Fruit fly (Drosophila melanogaster) whole organism, embryonic: ENCODE results near the gene stg.

Experiments used
- Ada2b ChIP-seq: fragments of 200-800 bp; sonication (Bioruptor generic); IDR thresholded peaks from 2 replicates; pipeline ENCODE4 v1.3.6; 2022; ENCODE audit warnings: missing biosample characterization, missing genetic modification characterization
- Aef1 ChIP-seq: fragments of 200-800 bp; sonication (Bioruptor generic); IDR thresholded peaks from 3 replicates; pipeline ENCODE4 v1.3.6; 2022; ENCODE audit warnings: missing biosample characterization, missing genetic modification characterization
- CG10431 ChIP-seq: fragments of 200-800 bp; sonication (Bioruptor generic); optimal IDR thresholded peaks from 3 replicates; lab custom pipeline; 2018; ENCODE audit warnings: missing biosample characterization, mild to moderate bottlenecking, missing genetic modification characterization
- CG10462 ChIP-seq: fragments of 200-800 bp; sonication (Bioruptor generic); optimal IDR thresholded peaks from 2 replicates; lab custom pipeline; 2016; ENCODE audit warnings: missing biosample characterization, missing genetic modification characterization
- CG11085 ChIP-seq: fragments of 200-800 bp; sonication (Bioruptor generic); IDR thresholded peaks from 2 replicates; pipeline ENCODE4 v1.3.6; 2022; ENCODE audit warnings: missing biosample characterization, missing genetic modification characterization
- CG13123 ChIP-seq: fragments of 200-800 bp; sonication (Bioruptor generic); optimal IDR thresholded peaks from 2 replicates; lab custom pipeline; 2016; ENCODE audit warnings: missing biosample characterization, missing genetic modification characterization
- CG14014 ChIP-seq: fragments of 200-800 bp; sonication (Bioruptor generic); IDR thresholded peaks from 2 replicates; pipeline ENCODE4 v1.3.6; 2022; ENCODE audit warnings: missing biosample characterization, missing genetic modification characterization
- CG14441 ChIP-seq: fragments of 200-800 bp; sonication (Bioruptor generic); IDR thresholded peaks from 2 replicates; pipeline ENCODE4 v1.3.6; 2022; ENCODE audit warnings: missing biosample characterization, missing genetic modification characterization
- CG14710 ChIP-seq: fragments of 200-800 bp; sonication (Bioruptor generic); optimal IDR thresholded peaks from 3 replicates; lab custom pipeline; 2019; ENCODE audit warnings: missing biosample characterization, mild to moderate bottlenecking, missing genetic modification characterization, moderate library complexity
- CG32532 ChIP-seq: fragments of 200-800 bp; sonication (Bioruptor generic); IDR thresholded peaks from 2 replicates; pipeline ENCODE4 v1.3.6; 2022; ENCODE audit warnings: missing biosample characterization, missing genetic modification characterization
- CG34422 ChIP-seq: fragments of 200-800 bp; sonication (Bioruptor generic); IDR thresholded peaks from 3 replicates; pipeline ENCODE4 v1.3.6; 2022; ENCODE audit warnings: missing biosample characterization, missing genetic modification characterization
- CG4854 ChIP-seq: fragments of 200-800 bp; sonication (Bioruptor generic); optimal IDR thresholded peaks from 2 replicates; lab custom pipeline; 2016; ENCODE audit warnings: missing biosample characterization, missing genetic modification characterization, inconsistent platforms
- D ChIP-seq, 2 experiments: fragments of 200-800 bp in 1 of 2; fragments of >200 bp in 1 of 2; sonication (Bioruptor generic) in 1 of 2; optimal IDR thresholded peaks; 2 replicates in 1 of 2; 3 replicates in 1 of 2; lab custom pipeline; 2017; ENCODE audit warnings: mild to moderate bottlenecking in 1 of 2, missing biosample characterization in 1 of 2, missing genetic modification characterization in 1 of 2, missing genetic modification reagents in 1 of 2
- Dbx ChIP-seq: fragments of 200-800 bp; sonication (Bioruptor generic); IDR thresholded peaks from 3 replicates; pipeline ENCODE4 v1.3.6; 2022; ENCODE audit warnings: missing biosample characterization, missing genetic modification characterization
- Dref ChIP-seq: fragments of 200-800 bp; sonication (Bioruptor generic); IDR thresholded peaks from 2 replicates; pipeline ENCODE4 v1.3.6; 2022; ENCODE audit warnings: missing biosample characterization, missing genetic modification characterization
- GATAe ChIP-seq: fragments of 200-800 bp; sonication (Bioruptor generic); conservative IDR thresholded peaks from 2 replicates; pipeline ENCODE4 v1.3.6; 2022; ENCODE audit warnings: missing biosample characterization, missing genetic modification characterization
- HLH4C ChIP-seq: fragments of 200-800 bp; sonication (Bioruptor generic); IDR thresholded peaks from 3 replicates; pipeline ENCODE4 v1.3.6; 2022; ENCODE audit warnings: missing biosample characterization, missing genetic modification characterization; ENCODE audit not compliant: partially characterized antibody
- Hey ChIP-seq: fragments of 200-800 bp; sonication (Bioruptor generic); optimal IDR thresholded peaks from 3 replicates; lab custom pipeline; 2018; ENCODE audit warnings: missing biosample characterization, mild to moderate bottlenecking, missing genetic modification characterization
- Lhr ChIP-seq: fragments of 200-800 bp; sonication (Bioruptor generic); optimal IDR thresholded peaks from 3 replicates; lab custom pipeline; 2017; ENCODE audit warnings: mild to moderate bottlenecking, missing biosample characterization, missing genetic modification reagents, missing genetic modification characterization
- Mes4 ChIP-seq: fragments of 200-800 bp; sonication (Bioruptor generic); optimal IDR thresholded peaks from 2 replicates; lab custom pipeline; 2016; ENCODE audit warnings: missing biosample characterization, missing genetic modification characterization
- NFAT ChIP-seq: fragments of 200-800 bp; sonication (Bioruptor generic); IDR thresholded peaks from 2 replicates; pipeline ENCODE4 v1.3.6; 2022; ENCODE audit warnings: missing biosample characterization, missing genetic modification characterization
- Oaz ChIP-seq: fragments of 200-800 bp; sonication (Bioruptor generic); IDR thresholded peaks from 2 replicates; pipeline ENCODE4 v1.3.6; 2022; ENCODE audit warnings: missing biosample characterization, missing genetic modification characterization
- Opbp ChIP-seq: fragments of 200-800 bp; sonication (Bioruptor generic); IDR thresholded peaks from 3 replicates; pipeline ENCODE4 v1.3.6; 2022; ENCODE audit warnings: missing biosample characterization, missing genetic modification characterization; ENCODE audit not compliant: partially characterized antibody
- Optix ChIP-seq: fragments of 200-800 bp; sonication (Bioruptor generic); IDR thresholded peaks from 3 replicates; pipeline ENCODE4 v1.3.6; 2022; ENCODE audit warnings: missing biosample characterization, missing genetic modification characterization
- Poxn ChIP-seq: fragments of 200-800 bp; sonication (Bioruptor generic); IDR thresholded peaks from 2 replicates; pipeline ENCODE4 v1.3.6; 2022; ENCODE audit warnings: missing biosample characterization, missing genetic modification characterization
- Side ChIP-seq: fragments of 200-800 bp; sonication (Bioruptor generic); optimal IDR thresholded peaks from 2 replicates; lab custom pipeline; 2016; ENCODE audit warnings: missing biosample characterization, missing genetic modification characterization
- Taf1 ChIP-seq: fragments of 200-800 bp; sonication (Bioruptor generic); IDR thresholded peaks from 2 replicates; pipeline ENCODE4 v1.3.6; 2022; ENCODE audit warnings: missing biosample characterization, missing genetic modification characterization
- al ChIP-seq: fragments of 200-800 bp; sonication (Bioruptor generic); IDR thresholded peaks from 2 replicates; pipeline ENCODE4 v1.3.6; 2022; ENCODE audit warnings: missing biosample characterization, missing genetic modification characterization
- ara ChIP-seq: fragments of 200-800 bp; sonication (Bioruptor generic); IDR thresholded peaks from 2 replicates; pipeline ENCODE4 v1.3.6; 2022; ENCODE audit warnings: missing biosample characterization, missing genetic modification characterization
- bsh ChIP-seq, 2 experiments: fragments of 200-800 bp; sonication (Bioruptor generic); optimal IDR thresholded peaks; 2 replicates each; lab custom pipeline; 2017 to 2018; ENCODE audit warnings: mild to moderate bottlenecking in 2 of 2, missing biosample characterization in 2 of 2, missing genetic modification characterization in 2 of 2, moderate library complexity in 1 of 2
- dmrt11E ChIP-seq: fragments of 200-800 bp; sonication (Bioruptor generic); optimal IDR thresholded peaks from 3 replicates; lab custom pipeline; 2018; ENCODE audit warnings: missing biosample characterization, mild to moderate bottlenecking, missing genetic modification characterization, moderate library complexity
- dmrt99B ChIP-seq: fragments of 200-800 bp; sonication (Bioruptor generic); optimal IDR thresholded peaks from 2 replicates; lab custom pipeline; 2018; ENCODE audit warnings: missing biosample characterization, mild to moderate bottlenecking, missing genetic modification characterization, moderate library complexity
- dysf ChIP-seq: fragments of 200-800 bp; sonication (Bioruptor generic); IDR thresholded peaks from 3 replicates; pipeline ENCODE4 v1.3.6; 2022; ENCODE audit warnings: missing biosample characterization, missing genetic modification characterization
- en ChIP-seq: fragments of 200-800 bp; sonication (Bioruptor generic); optimal IDR thresholded peaks from 2 replicates; lab custom pipeline; 2016; ENCODE audit warnings: missing biosample characterization, missing genetic modification characterization
- exex ChIP-seq: fragments of 200-800 bp; sonication (Bioruptor generic); optimal IDR thresholded peaks from 4 replicates; lab custom pipeline; 2018; ENCODE audit warnings: missing biosample characterization, mild to moderate bottlenecking, missing genetic modification characterization, moderate library complexity
- gcm2 ChIP-seq: fragments of 200-800 bp; sonication (Bioruptor generic); optimal IDR thresholded peaks from 2 replicates; lab custom pipeline; 2016; ENCODE audit warnings: missing biosample characterization, missing genetic modification characterization
- ind ChIP-seq: fragments of 200-800 bp; sonication (Bioruptor generic); optimal IDR thresholded peaks from 3 replicates; lab custom pipeline; 2016; ENCODE audit warnings: missing biosample characterization, missing genetic modification characterization
- kah ChIP-seq: fragments of 200-800 bp; sonication (Bioruptor generic); optimal IDR thresholded peaks from 2 replicates; lab custom pipeline; 2018; ENCODE audit warnings: missing biosample characterization, mild to moderate bottlenecking, missing genetic modification characterization
- org-1 ChIP-seq: fragments of 200-800 bp; sonication (Bioruptor generic); optimal IDR thresholded peaks from 2 replicates; lab custom pipeline; 2017; ENCODE audit warnings: missing biosample characterization, missing genetic modification characterization
- pnt ChIP-seq: fragments of 200-800 bp; sonication (Bioruptor generic); optimal IDR thresholded peaks from 3 replicates; lab custom pipeline; 2016; ENCODE audit warnings: missing biosample characterization, missing genetic modification characterization
- prd ChIP-seq, 3 experiments: fragments of >200 bp in 2 of 3; fragments of 200-800 bp in 1 of 3; sonication (Bioruptor generic) in 1 of 3; optimal IDR thresholded peaks in 2 of 3; IDR thresholded peaks in 1 of 3; 2 replicates in 2 of 3; 3 replicates in 1 of 3; pipeline versions ENCODE4 v1.3.6 to Lab custom; 2017 to 2022; ENCODE audit warnings: missing biosample characterization in 1 of 3, missing genetic modification characterization in 1 of 3
- ranshi ChIP-seq: fragments of 200-800 bp; sonication (Bioruptor generic); IDR thresholded peaks from 2 replicates; pipeline ENCODE4 v1.3.6; 2022; ENCODE audit warnings: missing biosample characterization, missing genetic modification characterization
- repo ChIP-seq: fragments of 200-800 bp; sonication (Bioruptor generic); optimal IDR thresholded peaks from 2 replicates; lab custom pipeline; 2016; ENCODE audit warnings: missing biosample characterization, missing genetic modification characterization
- row ChIP-seq: fragments of 200-800 bp; sonication (Bioruptor generic); IDR thresholded peaks from 3 replicates; pipeline ENCODE4 v1.3.6; 2022; ENCODE audit warnings: missing biosample characterization, missing genetic modification characterization
- sisA ChIP-seq: fragments of 200-800 bp; sonication (Bioruptor generic); IDR thresholded peaks from 2 replicates; pipeline ENCODE4 v1.3.6; 2022; ENCODE audit warnings: missing biosample characterization, missing genetic modification characterization
- tgo ChIP-seq: fragments of 200-800 bp; sonication (Bioruptor generic); IDR thresholded peaks from 3 replicates; pipeline ENCODE4 v1.3.6; 2022; ENCODE audit warnings: missing biosample characterization, missing genetic modification characterization
- tin ChIP-seq: fragments of 200-800 bp; sonication (Bioruptor generic); optimal IDR thresholded peaks from 3 replicates; lab custom pipeline; 2016; ENCODE audit warnings: missing biosample characterization, missing genetic modification characterization
- vfl ChIP-seq: fragments of 200-800 bp; sonication (Bioruptor generic); optimal IDR thresholded peaks from 2 replicates; lab custom pipeline; 2016; ENCODE audit warnings: missing biosample characterization, missing genetic modification characterization
- zfh2 ChIP-seq: fragments of 200-800 bp; sonication (Bioruptor generic); optimal IDR thresholded peaks from 2 replicates; lab custom pipeline; 2016; ENCODE audit warnings: missing biosample characterization, missing genetic modification characterization

stg gene

dm6 chr3R:29238623-29239022 is 17.0 kb downstream of the stg start, which contains the start of gene CG11951:
Gene CG11951, minus strand, starts transcription at chr3R:29238723.
- TF ChIP-seq CG13123 (GFP tag; lab: Kevin White, UChicago) (no peak), Hey (tag; lab: Kevin White, UChicago) (no peak), tin (GFP tag; lab: Kevin White, UChicago) (no peak), kah (GFP tag; lab: Kevin White, UChicago) (no peak), Lhr (no peak), tgo (GFP tag; lab: Robert Waterston, UW) (no peak), Optix (no peak), org-1 (GFP tag; lab: Kevin White, UChicago) (no peak), dmrt11E (no peak), Oaz (GFP tag; lab: Robert Waterston, UW) (no peak), sisA (GFP tag; lab: Robert Waterston, UW) (no peak), CG10431 (GFP tag; lab: Kevin White, UChicago) (no peak), CG10462 (no peak), dmrt99B (tag; lab: Kevin White, UChicago) (no peak), vfl (GFP tag; lab: Kevin White, UChicago) (no peak), Side (GFP tag; lab: Kevin White, UChicago) (no peak), gcm2 (GFP tag; lab: Kevin White, UChicago) (no peak), en (GFP tag; lab: Kevin White, UChicago) (no peak), exex (tag; lab: Kevin White, UChicago) (no peak), bsh (GFP tag; optimal IDR thresholded peaks at IDR 0.05; lab: Kevin White, UChicago) (no peak)

- TF ChIP-seq zfh2 (GFP tag; lab: Kevin White, UChicago) (peak; percentile 17), CG11085 (GFP tag; lab: Robert Waterston, UW) (peak; percentile 47; the same call in 1 of the 2 replicates), CG34422 (0 out of 3 replicates have a peak, but pooled peaks have one; percentile 19), Dref (0 out of 2 replicates have a peak, but pooled peaks have one; percentile 23), Dbx (GFP tag; lab: Robert Waterston, UW) (0 out of 3 replicates have a peak, but pooled peaks have one; percentile 55), row (GFP tag; lab: Robert Waterston, UW) (peak; percentile 65), ara (GFP tag; lab: Robert Waterston, UW) (no peak), Ada2b (0 out of 2 replicates have a peak, but pooled peaks have one; percentile 15), Aef1 (GFP tag; lab: Robert Waterston, UW) (peak; percentile 49; the same call in 1 of the 3 replicates), Mes4 (GFP tag; lab: Kevin White, UChicago) (no peak), CG4854 (GFP tag; lab: Kevin White, UChicago) (no peak), HLH4C (no peak), CG14014 (GFP tag; lab: Robert Waterston, UW) (peak; percentile 48; the same call in 1 of the 2 replicates), ranshi (peak; percentile 50; the same call in 1 of the 2 replicates), NFAT (GFP tag; lab: Robert Waterston, UW) (peak; percentile 33; the same call in 1 of the 2 replicates), sisA (GFP tag; lab: Robert Waterston, UW) (0 out of 2 replicates have a peak, but pooled peaks have one; percentile 27), CG14710 (tag; lab: Kevin White, UChicago) (no peak), Side (GFP tag; lab: Kevin White, UChicago) (no peak), ind (GFP tag; lab: Kevin White, UChicago) (peak; percentile 1), D (optimal IDR thresholded peaks at IDR 0.05; lab: Kevin White, UChicago) (no peak), D (GFP tag; optimal IDR thresholded peaks at IDR 0.05; lab: Kevin White, UChicago) (no peak), prd (optimal IDR thresholded peaks at IDR 0.05; lab: Kevin White, UChicago) (no peak), prd (GFP tag; IDR thresholded peaks at IDR 0.05; lab: Robert Waterston, UW) (0 out of 3 replicates have a peak, but pooled peaks have one; percentile 11), repo (GFP tag; lab: Kevin White, UChicago) (no peak), Poxn (GFP tag; lab: Robert Waterston, UW) (peak; percentile 20; the same call in 1 of the 2 replicates), dysf (GFP tag; lab: Robert Waterston, UW) (peak; percentile 24; the same call in 1 of the 3 replicates), CG14441 (GFP tag; lab: Robert Waterston, UW) (peak; percentile 42; the same call in 1 of the 2 replicates), pnt (GFP tag; lab: Kevin White, UChicago) (no peak), CG32532 (GFP tag; lab: Robert Waterston, UW) (peak; percentile 68), GATAe (GFP tag; lab: Robert Waterston, UW) (peak; percentile 49; the same call in 1 of the 2 replicates), al (GFP tag; lab: Robert Waterston, UW) (peak; percentile 29; the same call in 1 of the 2 replicates), Opbp (no peak), Taf1 (GFP tag; lab: Robert Waterston, UW) (no peak)
Measured at dm6 chr3R:29230552-29231102, 25.0 kb downstream of the stg start.
